Fruit fly (Drosophila melanogaster) whole organism, adult: ENCODE data around the gene Scgalpha.

ENCODE experiments used
- Clk ChIP-seq: fragments of 200-800 bp; sonication (Bioruptor generic); optimal IDR thresholded peaks from 2 replicates; lab custom pipeline; 2017; ENCODE audit warnings: missing biosample characterization, missing genetic modification characterization
- Crg-1 ChIP-seq: fragments of 200-800 bp; sonication (Bioruptor generic); optimal IDR thresholded peaks from 2 replicates; lab custom pipeline; 2016; ENCODE audit warnings: missing biosample characterization, missing genetic modification characterization
- Hr96 ChIP-seq: fragments of 200-800 bp; sonication (Bioruptor generic); optimal IDR thresholded peaks from 2 replicates; lab custom pipeline; 2016; ENCODE audit warnings: missing biosample characterization, missing genetic modification characterization
- Mnt ChIP-seq: fragments of 200-800 bp; sonication (Bioruptor generic); optimal IDR thresholded peaks from 2 replicates; lab custom pipeline; 2016; ENCODE audit warnings: missing biosample characterization, mild to moderate bottlenecking, missing genetic modification characterization
- cic ChIP-seq: fragments of 200-800 bp; sonication (Bioruptor generic); optimal IDR thresholded peaks from 2 replicates; lab custom pipeline; 2017; ENCODE audit warnings: missing biosample characterization, mild to moderate bottlenecking, missing genetic modification characterization, moderate library complexity
- pad ChIP-seq: fragments of 200-800 bp; sonication (Bioruptor generic); optimal IDR thresholded peaks from 3 replicates; lab custom pipeline; 2017; ENCODE audit warnings: missing biosample characterization, missing genetic modification characterization, mild to moderate bottlenecking, moderate library complexity, missing genetic modification reagents
- tj ChIP-seq: fragments of 200-800 bp; sonication (Bioruptor generic); optimal IDR thresholded peaks from 3 replicates; lab custom pipeline; 2017; ENCODE audit warnings: missing biosample characterization, mild to moderate bottlenecking, missing genetic modification characterization, moderate library complexity

DNA sequence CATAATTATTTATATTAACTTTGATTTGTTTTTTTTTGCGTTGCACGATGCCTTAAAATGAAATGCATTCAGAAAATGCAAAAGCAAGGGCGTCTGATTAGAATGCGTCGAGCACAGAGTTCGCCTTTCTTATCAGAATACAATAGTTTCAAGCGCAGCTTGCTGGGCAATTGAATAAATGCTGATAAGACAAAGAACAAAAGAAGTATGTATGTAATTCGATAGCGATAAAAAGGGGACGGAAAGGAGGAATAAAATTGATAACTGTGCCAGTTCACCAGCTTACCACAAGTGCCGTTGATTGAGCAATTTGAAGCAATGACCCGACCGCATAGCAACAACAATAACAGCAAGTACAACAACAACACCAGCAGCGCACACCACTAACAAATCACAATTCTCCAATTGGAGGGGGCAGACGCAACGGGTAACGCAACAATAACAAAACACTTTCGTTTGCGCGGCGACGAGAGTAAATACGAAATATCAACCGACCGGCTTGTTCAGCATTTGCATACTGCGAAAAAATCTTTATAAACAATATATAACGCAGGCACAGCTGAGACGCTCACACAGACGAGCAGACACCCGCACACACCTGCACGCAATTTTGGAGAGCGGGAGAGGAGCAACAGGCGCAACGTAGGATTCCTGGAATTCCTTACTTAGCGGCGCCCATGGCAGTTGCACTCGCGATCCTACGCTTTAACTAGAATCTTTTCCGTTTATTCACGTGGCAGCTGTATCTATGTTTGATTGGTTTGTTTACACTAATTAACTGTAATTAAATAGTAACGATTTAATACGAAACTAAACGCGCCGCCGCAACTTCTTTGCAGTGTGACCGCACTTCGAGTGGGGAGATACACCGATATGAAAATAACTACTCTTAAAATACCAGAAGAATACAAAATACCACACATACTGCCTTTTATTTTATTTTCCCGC lies 2.7 kb upstream of the Scgalpha start, which contains the start of gene Btk:
- TF ChIP-seq pad (GFP tag; lab: Kevin White, UChicago) = peak; percentile 94
- TF ChIP-seq Crg-1 (GFP tag; lab: Kevin White, UChicago) = no peak
- TF ChIP-seq Mnt (GFP tag; lab: Kevin White, UChicago) = no peak
- TF ChIP-seq cic (GFP tag; lab: Kevin White, UChicago) = peak; percentile 48
- TF ChIP-seq Clk (GFP tag; lab: Kevin White, UChicago) = no peak
- no peak for TF ChIP-seq Hr96
- TF ChIP-seq tj (GFP tag; lab: Kevin White, UChicago) = peak; percentile 91
